Fruit fly (Drosophila melanogaster) whole organism, prepupa: Measurements from ENCODE around the gene CG8202.

ENCODE experiments used
- CG6276 ChIP-seq: fragments of 200-800 bp; sonication (Bioruptor generic); optimal IDR thresholded peaks from 2 replicates; lab custom pipeline; 2017; ENCODE audit warnings: missing biosample characterization, mild to moderate bottlenecking, missing genetic modification characterization
- CG6854 ChIP-seq: fragments of 200-800 bp; sonication (Bioruptor generic); optimal IDR thresholded peaks from 2 replicates; lab custom pipeline; 2017; ENCODE audit warnings: missing biosample characterization, mild to moderate bottlenecking, missing genetic modification characterization
- CG8119 ChIP-seq: fragments of 200-800 bp; sonication (Bioruptor generic); IDR thresholded peaks from 3 replicates; pipeline ENCODE4 v1.3.6; 2022; ENCODE audit warnings: missing biosample characterization, missing genetic modification characterization
- CG8632 ChIP-seq: fragments of 200-800 bp; sonication (Bioruptor generic); optimal IDR thresholded peaks from 3 replicates; lab custom pipeline; 2016; ENCODE audit warnings: missing biosample characterization, missing genetic modification characterization
- cyc ChIP-seq: fragments of 200-800 bp; sonication (Bioruptor generic); optimal IDR thresholded peaks from 3 replicates; lab custom pipeline; 2016; ENCODE audit warnings: missing biosample characterization, missing genetic modification characterization

dm6 chr3R:8769094-8769493, 37.2 kb downstream of the CG8202 start, which contains the start of gene CG8236:
- TF ChIP-seq CG6854 (no peak), CG6276 (GFP tag; lab: Kevin White, UChicago) (no peak), CG8119 (GFP tag; lab: Robert Waterston, UW) (no peak), CG8632 (no peak), cyc (GFP tag; lab: Kevin White, UChicago) (no peak)
